Fruit fly (Drosophila melanogaster): ENCODE data around the gene CG31676.
A peak's percentile ranks its signal among the peaks of the same experiment; 100 is the strongest.

The CG31676 gene

DNA sequence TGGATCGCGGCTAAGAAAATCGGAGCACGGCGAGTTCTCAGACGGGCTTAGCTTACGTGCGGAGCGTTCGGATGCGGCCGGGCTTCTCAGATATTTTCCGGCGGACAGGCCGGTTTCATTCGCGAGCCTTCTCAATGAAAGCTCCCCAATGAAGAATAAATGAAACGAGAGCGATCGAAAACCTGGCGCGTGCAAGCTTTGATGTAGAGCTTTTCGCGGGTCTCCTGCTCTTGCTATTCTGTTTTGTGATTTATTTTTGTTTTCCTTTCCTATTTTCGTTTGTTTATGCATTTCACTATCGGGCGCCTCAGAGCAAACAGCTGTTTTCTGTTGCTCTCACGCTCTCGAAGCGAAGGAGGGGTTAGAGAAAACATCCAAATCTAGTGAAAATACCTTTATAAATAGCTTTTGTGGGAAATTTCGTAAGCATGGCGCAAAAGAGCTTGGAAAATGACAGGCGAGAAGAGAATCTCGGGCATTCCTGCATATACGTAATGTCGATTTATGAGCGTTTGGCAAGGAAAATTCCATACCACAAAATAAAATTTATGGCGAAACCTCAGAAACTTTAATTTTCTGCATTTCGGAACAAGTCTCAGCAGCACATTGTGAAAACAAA lies 45.4 kb downstream of the CG31676 start (continued):
- no peak for TF ChIP-seq nerfin-2 (GFP tag; IDR thresholded peaks at IDR 0.05; ENCODE audit: partially characterized antibody)
- no peak for TF ChIP-seq croc (GFP tag; conservative IDR thresholded peaks at IDR 0.05)
- TF ChIP-seq Oaz (GFP tag; IDR thresholded peaks at IDR 0.05), result no peak
- TF ChIP-seq dm (GFP tag; optimal IDR thresholded peaks at IDR 0.05), result no peak
- TF ChIP-seq pum (GFP tag; optimal IDR thresholded peaks at IDR 0.05), result no peak
- TF ChIP-seq D19A (tag; optimal IDR thresholded peaks at IDR 0.05), result no peak
- TF ChIP-seq YL-1 (GFP tag; optimal IDR thresholded peaks at IDR 0.05), result no peak
- no peak for TF ChIP-seq CG17186 (GFP tag; optimal IDR thresholded peaks at IDR 0.05)
- no peak for TF ChIP-seq D (optimal IDR thresholded peaks at IDR 0.05)
- TF ChIP-seq D (GFP tag; optimal IDR thresholded peaks at IDR 0.05), result no peak
- 0 out of 2 replicates have a peak, but pooled peaks have one; percentile 12 for TF ChIP-seq crol (GFP tag; IDR thresholded peaks at IDR 0.05)
- no peak for TF ChIP-seq GATAe (GFP tag; conservative IDR thresholded peaks at IDR 0.05)
- TF ChIP-seq Six4 (GFP tag; optimal IDR thresholded peaks at IDR 0.05), result no peak
- TF ChIP-seq CG8765 (GFP tag; IDR thresholded peaks at IDR 0.05), result no peak
- no peak for TF ChIP-seq rib (GFP tag; IDR thresholded peaks at IDR 0.05)
- peak; percentile 14; the same call in 1 of the 2 replicates for TF ChIP-seq Atf6 (GFP tag; IDR thresholded peaks at IDR 0.05)
- TF ChIP-seq CG4328 (GFP tag; optimal IDR thresholded peaks at IDR 0.05), result no peak
- no peak for TF ChIP-seq Aef1 (GFP tag; IDR thresholded peaks at IDR 0.05)
- TF ChIP-seq CG8944 (GFP tag; optimal IDR thresholded peaks at IDR 0.05), result no peak
- TF ChIP-seq CG4282 (GFP tag; optimal IDR thresholded peaks at IDR 0.05), result no peak
- peak in 1 of 2 experiments; percentile 21 for TF ChIP-seq Pdp1 (GFP tag; optimal IDR thresholded peaks at IDR 0.05)
- peak; percentile 11 for TF ChIP-seq wek (GFP tag; optimal IDR thresholded peaks at IDR 0.05)
- TF ChIP-seq CG2120 (GFP tag; optimal IDR thresholded peaks at IDR 0.05), result no peak
- no peak for TF ChIP-seq CG15601 (tag; optimal IDR thresholded peaks at IDR 0.05)
- TF ChIP-seq pan (optimal IDR thresholded peaks at IDR 0.05), result no peak
- TF ChIP-seq pan (GFP tag; optimal IDR thresholded peaks at IDR 0.05 in 1 of 2, IDR thresholded peaks at IDR 0.05 in 1 of 2), result peak in 1 of 2 experiments; percentile 10
- TF ChIP-seq CG6765 (GFP tag; optimal IDR thresholded peaks at IDR 0.05), result peak; percentile 16
- TF ChIP-seq CG10147 (GFP tag; optimal IDR thresholded peaks at IDR 0.05), result no peak
- TF ChIP-seq sob (GFP tag; IDR thresholded peaks at IDR 0.05), result no peak
- TF ChIP-seq CG13123 (GFP tag; optimal IDR thresholded peaks at IDR 0.05), result no peak
- TF ChIP-seq h (optimal IDR thresholded peaks at IDR 0.05), result no peak
- TF ChIP-seq sc (optimal IDR thresholded peaks at IDR 0.05), result no peak
- TF ChIP-seq sc (GFP tag; optimal IDR thresholded peaks at IDR 0.05), result no peak
- no peak for TF ChIP-seq CG31224 (GFP tag; IDR thresholded peaks at IDR 0.05)
- TF ChIP-seq br (optimal IDR thresholded peaks at IDR 0.05), result no peak
- TF ChIP-seq dpn (GFP tag; optimal IDR thresholded peaks at IDR 0.05), result no peak
- no peak for TF ChIP-seq CG10654 (GFP tag; optimal IDR thresholded peaks at IDR 0.05)
- no peak for TF ChIP-seq E2f1 (GFP tag; IDR thresholded peaks at IDR 0.05)
- no peak for TF ChIP-seq ftz-f1 (GFP tag; optimal IDR thresholded peaks at IDR 0.05)
- TF ChIP-seq CHES-1-like (GFP tag; optimal IDR thresholded peaks at IDR 0.05), result no peak
- TF ChIP-seq crp (GFP tag; optimal IDR thresholded peaks at IDR 0.05), result peak in 1 of 2 experiments; percentile 61
- no peak for TF ChIP-seq CG8290 (GFP tag; optimal IDR thresholded peaks at IDR 0.05)
- TF ChIP-seq CG8290 (tag; optimal IDR thresholded peaks at IDR 0.05), result peak in 1 of 2 experiments; percentile 4
- no peak for TF ChIP-seq CG3065 (GFP tag; optimal IDR thresholded peaks at IDR 0.05)
- TF ChIP-seq Deaf1 (tag; optimal IDR thresholded peaks at IDR 0.05), result peak; percentile 14
- no peak for TF ChIP-seq CG7357 (GFP tag; IDR thresholded peaks at IDR 0.05)
- TF ChIP-seq Vsx1 (GFP tag; optimal IDR thresholded peaks at IDR 0.05), result no peak
- TF ChIP-seq dmrt99B (tag; optimal IDR thresholded peaks at IDR 0.05), result no peak
- peak; percentile 40 for TF ChIP-seq Jarid2 (GFP tag; optimal IDR thresholded peaks at IDR 0.05)
- 0 out of 3 replicates have a peak, but pooled peaks have one; percentile 41 for TF ChIP-seq z (GFP tag; IDR thresholded peaks at IDR 0.05)
- no peak for TF ChIP-seq Usf (GFP tag; optimal IDR thresholded peaks at IDR 0.05)
- no peak for TF ChIP-seq Nf-YB (GFP tag; optimal IDR thresholded peaks at IDR 0.05)
- TF ChIP-seq knrl (GFP tag; IDR thresholded peaks at IDR 0.05; ENCODE audit: partially characterized antibody), result no peak

All from whole organism, embryonic.